Fruit fly (Drosophila melanogaster): ENCODE measurements around the gene CG9231.
A peak's percentile ranks its signal among the peaks of the same experiment; 100 is the strongest.

- TF ChIP-seq dsx (GFP tag; optimal IDR thresholded peaks at IDR 0.05; ENCODE audit: poor library complexity, severe bottlenecking) (no peak), Sox14 (GFP tag; optimal IDR thresholded peaks at IDR 0.05) (peak; percentile 53), CG6276 (GFP tag; optimal IDR thresholded peaks at IDR 0.05) (peak; percentile 51), lz (GFP tag; optimal IDR thresholded peaks at IDR 0.05) (peak; percentile 49), ss (GFP tag; optimal IDR thresholded peaks at IDR 0.05) (no peak), CG10669 (GFP tag; optimal IDR thresholded peaks at IDR 0.05) (no peak), CG11294 (GFP tag; IDR thresholded peaks at IDR 0.05) (peak; percentile 59), achi (GFP tag; optimal IDR thresholded peaks at IDR 0.05) (peak; percentile 59), Gug (GFP tag; IDR thresholded peaks at IDR 0.05) (peak; percentile 52; the same call in 1 of the 2 replicates)
Measured at dm6 chr3L:19632766-19633632, 47.2 kb upstream of the CG9231 start.

All from whole organism, prepupa.